Worm (Caenorhabditis elegans) whole organism, late embryonic: ENCODE data around the gene serp-1.2.

ENCODE experiments used
- ceh-6 ChIP-seq: fragments of 200-800 bp; sonication (Bioruptor generic); optimal IDR thresholded peaks from 2 replicates; lab custom pipeline; 2018; ENCODE audit warnings: mild to moderate bottlenecking, missing genetic modification characterization, missing compliant biosample characterization
- ets-4 ChIP-seq: sonication (generic microtip); optimal IDR thresholded peaks from 2 replicates; lab custom pipeline; 2016; ENCODE audit warnings: missing genetic modification characterization, missing compliant biosample characterization
- unc-55 ChIP-seq: sonication (generic microtip); optimal IDR thresholded peaks from 2 replicates; lab custom pipeline; 2017; ENCODE audit warnings: missing biosample characterization, missing genetic modification reagents, missing genetic modification characterization

DNA sequence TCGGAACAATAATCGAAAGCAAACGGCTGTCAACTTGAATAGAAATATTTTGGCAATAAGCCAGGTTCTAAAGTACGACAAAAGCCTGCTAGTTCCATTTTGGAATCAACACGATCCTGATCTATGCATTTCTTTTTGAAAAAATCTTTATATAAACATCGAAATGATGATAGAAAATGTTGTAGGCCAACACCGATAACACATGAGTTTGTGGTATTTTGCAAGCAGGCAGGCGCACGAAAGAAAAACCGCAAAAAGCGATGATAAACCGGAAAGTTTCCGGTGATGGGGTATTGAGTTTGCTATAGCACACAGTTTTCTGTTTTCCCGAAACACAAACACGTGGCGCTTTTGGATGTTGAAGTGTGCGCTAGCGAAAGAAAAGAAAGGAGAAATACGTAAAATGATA, 8.6 kb downstream of the serp-1.2 start:
- TF ChIP-seq ceh-6 (GFP tag; lab: Kevin White, UChicago) (no peak), unc-55 (no peak), ets-4 (tag; lab: Kevin White, UChicago) (no peak)
